Fruit fly (Drosophila melanogaster) whole organism, embryonic: ENCODE measurements around the gene CG32554.

Experiments
- CG10267 ChIP-seq: fragments of 200-800 bp; sonication (Bioruptor generic); optimal IDR thresholded peaks from 2 replicates; lab custom pipeline; 2018; ENCODE audit warnings: missing biosample characterization, mild to moderate bottlenecking, missing genetic modification characterization, moderate library complexity
- CG10321 ChIP-seq: fragments of 200-800 bp; sonication (Bioruptor generic); IDR thresholded peaks from 2 replicates; pipeline ENCODE4 v1.3.6; 2022; ENCODE audit warnings: missing biosample characterization, missing genetic modification characterization
- CG10366 ChIP-seq: fragments of 200-800 bp; sonication (Bioruptor generic); IDR thresholded peaks from 2 replicates; pipeline ENCODE4 v1.3.6; 2022; ENCODE audit warnings: missing biosample characterization, missing genetic modification characterization
- CG10565 ChIP-seq: fragments of 200-800 bp; sonication (Bioruptor generic); optimal IDR thresholded peaks from 3 replicates; lab custom pipeline; 2016; ENCODE audit warnings: missing biosample characterization, mild to moderate bottlenecking, missing genetic modification characterization
- CG11085 ChIP-seq: fragments of 200-800 bp; sonication (Bioruptor generic); IDR thresholded peaks from 2 replicates; pipeline ENCODE4 v1.3.6; 2022; ENCODE audit warnings: missing biosample characterization, missing genetic modification characterization
- CG11560 ChIP-seq: fragments of 200-800 bp; sonication (Bioruptor generic); IDR thresholded peaks from 3 replicates; pipeline ENCODE4 v1.3.6; 2022; ENCODE audit warnings: missing biosample characterization, missing genetic modification characterization
- CG11695 ChIP-seq: fragments of 200-800 bp; sonication (Bioruptor generic); IDR thresholded peaks from 3 replicates; pipeline ENCODE4 v1.3.6; 2022; ENCODE audit warnings: missing biosample characterization, missing genetic modification characterization
- CG12299 ChIP-seq: fragments of 200-800 bp; sonication (Bioruptor generic); optimal IDR thresholded peaks from 2 replicates; lab custom pipeline; 2018; ENCODE audit warnings: missing biosample characterization, mild to moderate bottlenecking, missing genetic modification characterization
- CG12769 ChIP-seq: fragments of 200-800 bp; sonication (Bioruptor generic); optimal IDR thresholded peaks from 2 replicates; lab custom pipeline; 2019; ENCODE audit warnings: missing biosample characterization, mild to moderate bottlenecking, missing genetic modification characterization, moderate library complexity
- CG13296 ChIP-seq: fragments of 200-800 bp; sonication (Bioruptor generic); optimal IDR thresholded peaks from 3 replicates; lab custom pipeline; 2018; ENCODE audit warnings: missing biosample characterization, mild to moderate bottlenecking, missing genetic modification characterization
- CG14014 ChIP-seq: fragments of 200-800 bp; sonication (Bioruptor generic); IDR thresholded peaks from 2 replicates; pipeline ENCODE4 v1.3.6; 2022; ENCODE audit warnings: missing biosample characterization, missing genetic modification characterization
- CG14860 ChIP-seq: fragments of 200-800 bp; sonication (Bioruptor generic); IDR thresholded peaks from 3 replicates; pipeline ENCODE4 v1.3.6; 2022; ENCODE audit warnings: missing biosample characterization, missing genetic modification characterization; ENCODE audit not compliant: partially characterized antibody
- CG15011 ChIP-seq: fragments of 200-800 bp; sonication (Bioruptor generic); optimal IDR thresholded peaks from 3 replicates; lab custom pipeline; 2018; ENCODE audit warnings: missing biosample characterization, mild to moderate bottlenecking, missing genetic modification characterization
- CG17186 ChIP-seq: fragments of 200-800 bp; sonication (Bioruptor generic); optimal IDR thresholded peaks from 3 replicates; lab custom pipeline; 2017; ENCODE audit warnings: missing biosample characterization, missing genetic modification reagents, missing genetic modification characterization
- CG17328 ChIP-seq: fragments of 200-800 bp; sonication (Bioruptor generic); IDR thresholded peaks from 2 replicates; pipeline ENCODE4 v1.3.6; 2022; ENCODE audit warnings: missing biosample characterization, missing genetic modification characterization
- CG1792 ChIP-seq: fragments of 200-800 bp; sonication (Bioruptor generic); optimal IDR thresholded peaks from 2 replicates; lab custom pipeline; 2016; ENCODE audit warnings: missing biosample characterization, missing genetic modification characterization
- CG3726 ChIP-seq: fragments of 200-800 bp; sonication (Bioruptor generic); IDR thresholded peaks from 3 replicates; pipeline ENCODE4, ENCODE4 v1.3.6; 2022; ENCODE audit warnings: missing biosample characterization, missing genetic modification characterization
- CG5953 ChIP-seq: fragments of 200-800 bp; sonication (Bioruptor generic); IDR thresholded peaks from 2 replicates; pipeline ENCODE4 v1.3.6; 2022; ENCODE audit warnings: missing biosample characterization, missing genetic modification characterization
- CG7963 ChIP-seq: fragments of 200-800 bp; sonication (Bioruptor generic); IDR thresholded peaks from 3 replicates; pipeline ENCODE4 v1.3.6; 2022; ENCODE audit warnings: missing biosample characterization, missing genetic modification characterization; ENCODE audit not compliant: partially characterized antibody
- CG7987 ChIP-seq: fragments of 200-800 bp; sonication (Bioruptor generic); optimal IDR thresholded peaks from 2 replicates; lab custom pipeline; 2018; ENCODE audit warnings: missing biosample characterization, mild to moderate bottlenecking, missing genetic modification characterization, moderate library complexity
- CG9727 ChIP-seq: fragments of 200-800 bp; sonication (Bioruptor generic); optimal IDR thresholded peaks from 3 replicates; lab custom pipeline; 2017; ENCODE audit warnings: missing biosample characterization, mild to moderate bottlenecking, missing genetic modification characterization
- CG9932 ChIP-seq: fragments of 200-800 bp; sonication (Bioruptor generic); IDR thresholded peaks from 2 replicates; pipeline ENCODE4 v1.3.6; 2022; ENCODE audit warnings: missing biosample characterization, missing genetic modification characterization
- CTCF ChIP-seq: fragments of 200-800 bp; sonication (Bioruptor generic); optimal IDR thresholded peaks from 2 replicates; lab custom pipeline; 2017; ENCODE audit warnings: missing biosample characterization, mild to moderate bottlenecking, missing genetic modification characterization, moderate library complexity
- Doc3 ChIP-seq: fragments of 200-800 bp; sonication (Bioruptor generic); IDR thresholded peaks from 3 replicates; pipeline ENCODE4 v1.3.6; 2022; ENCODE audit warnings: missing biosample characterization, missing genetic modification characterization; ENCODE audit not compliant: partially characterized antibody
- Jarid2 ChIP-seq: fragments of 200-800 bp; sonication (Bioruptor generic); optimal IDR thresholded peaks from 3 replicates; lab custom pipeline; 2017; ENCODE audit warnings: mild to moderate bottlenecking, missing biosample characterization, missing genetic modification reagents, missing genetic modification characterization
- Max ChIP-seq: fragments of 200-800 bp; sonication (Bioruptor generic); optimal IDR thresholded peaks from 2 replicates; lab custom pipeline; 2016; ENCODE audit warnings: missing biosample characterization, mild to moderate bottlenecking, missing genetic modification characterization
- Mes4 ChIP-seq: fragments of 200-800 bp; sonication (Bioruptor generic); optimal IDR thresholded peaks from 2 replicates; lab custom pipeline; 2016; ENCODE audit warnings: missing biosample characterization, missing genetic modification characterization
- Mrtf ChIP-seq: fragments of 200-800 bp; sonication (Bioruptor generic); IDR thresholded peaks from 3 replicates; pipeline ENCODE4 v1.3.6; 2022; ENCODE audit warnings: missing biosample characterization, missing genetic modification characterization
- Rfx ChIP-seq: fragments of 200-800 bp; sonication (Bioruptor generic); IDR thresholded peaks from 2 replicates; pipeline ENCODE4 v1.3.6; 2022; ENCODE audit warnings: missing biosample characterization, missing genetic modification characterization
- Six4 ChIP-seq: fragments of 200-800 bp; sonication (Bioruptor generic); optimal IDR thresholded peaks from 2 replicates; lab custom pipeline; 2016; ENCODE audit warnings: missing biosample characterization, missing genetic modification characterization
- Sox100B ChIP-seq: fragments of 200-800 bp; sonication (Bioruptor generic); optimal IDR thresholded peaks from 3 replicates; lab custom pipeline; 2018; ENCODE audit warnings: missing biosample characterization, mild to moderate bottlenecking, missing genetic modification characterization
- aop ChIP-seq: fragments of 200-800 bp; sonication (Bioruptor generic); IDR thresholded peaks from 2 replicates; pipeline ENCODE4 v1.3.6; 2022; ENCODE audit warnings: missing biosample characterization, missing genetic modification characterization
- ase ChIP-seq: fragments of 200-800 bp; sonication (Bioruptor generic); IDR thresholded peaks from 3 replicates; pipeline ENCODE4 v1.3.6; 2022; ENCODE audit warnings: missing biosample characterization, missing genetic modification characterization
- cg ChIP-seq: fragments of 200-800 bp; sonication (Bioruptor generic); optimal IDR thresholded peaks from 3 replicates; lab custom pipeline; 2019; ENCODE audit warnings: missing biosample characterization, mild to moderate bottlenecking, missing genetic modification characterization, moderate library complexity
- chif ChIP-seq, 2 experiments: fragments of 200-800 bp; sonication (Bioruptor generic); optimal IDR thresholded peaks; 3 replicates each; lab custom pipeline; 2016; ENCODE audit warnings: missing biosample characterization in 2 of 2, missing genetic modification characterization in 2 of 2
- dmrt99B ChIP-seq: fragments of 200-800 bp; sonication (Bioruptor generic); optimal IDR thresholded peaks from 2 replicates; lab custom pipeline; 2018; ENCODE audit warnings: missing biosample characterization, mild to moderate bottlenecking, missing genetic modification characterization, moderate library complexity
- ftz-f1 ChIP-seq: fragments of 200-800 bp; sonication (Bioruptor generic); optimal IDR thresholded peaks from 2 replicates; lab custom pipeline; 2016; ENCODE audit warnings: missing biosample characterization, missing genetic modification characterization
- gce ChIP-seq: fragments of 200-800 bp; sonication (Bioruptor generic); IDR thresholded peaks from 3 replicates; pipeline ENCODE4 v1.3.6; 2022; ENCODE audit warnings: missing biosample characterization, missing genetic modification characterization
- grau ChIP-seq: fragments of 200-800 bp; optimal IDR thresholded peaks from 3 replicates; lab custom pipeline; 2019; ENCODE audit warnings: missing biosample characterization, mild to moderate bottlenecking, missing genetic modification characterization, moderate library complexity
- grn ChIP-seq: fragments of 200-800 bp; sonication (Bioruptor generic); optimal IDR thresholded peaks from 3 replicates; lab custom pipeline; 2017; ENCODE audit warnings: missing biosample characterization, missing genetic modification characterization
- maf-S ChIP-seq: fragments of 200-800 bp; sonication (Bioruptor generic); optimal IDR thresholded peaks from 2 replicates; lab custom pipeline; 2016; ENCODE audit warnings: missing biosample characterization, missing genetic modification characterization
- mam ChIP-seq: fragments of 200-800 bp; sonication (Bioruptor generic); optimal IDR thresholded peaks from 3 replicates; lab custom pipeline; 2016; ENCODE audit warnings: missing biosample characterization, missing genetic modification characterization
- pan ChIP-seq, 4 experiments: fragments of >200 bp in 3 of 4; fragments of 200-800 bp in 1 of 4; sonication (Bioruptor generic) in 1 of 4; optimal IDR thresholded peaks in 3 of 4; IDR thresholded peaks in 1 of 4; 2 replicates each; pipeline versions ENCODE4 v1.3.6 to Lab custom; 2017 to 2022; ENCODE audit warnings: missing biosample characterization in 2 of 4, missing genetic modification characterization in 2 of 4, mixed read lengths in 1 of 4
- prd ChIP-seq, 3 experiments: fragments of >200 bp in 2 of 3; fragments of 200-800 bp in 1 of 3; sonication (Bioruptor generic) in 1 of 3; optimal IDR thresholded peaks in 2 of 3; IDR thresholded peaks in 1 of 3; 2 replicates in 2 of 3; 3 replicates in 1 of 3; pipeline versions ENCODE4 v1.3.6 to Lab custom; 2017 to 2022; ENCODE audit warnings: missing biosample characterization in 1 of 3, missing genetic modification characterization in 1 of 3
- repo ChIP-seq: fragments of 200-800 bp; sonication (Bioruptor generic); optimal IDR thresholded peaks from 2 replicates; lab custom pipeline; 2016; ENCODE audit warnings: missing biosample characterization, missing genetic modification characterization
- sima ChIP-seq: fragments of 200-800 bp; sonication (Bioruptor generic); optimal IDR thresholded peaks from 2 replicates; lab custom pipeline; 2016; ENCODE audit warnings: missing biosample characterization, missing genetic modification characterization
- slp2 ChIP-seq: fragments of 200-800 bp; sonication (Bioruptor generic); optimal IDR thresholded peaks from 2 replicates; lab custom pipeline; 2016; ENCODE audit warnings: missing biosample characterization, missing genetic modification characterization
- sqz ChIP-seq: fragments of 200-800 bp; sonication (Bioruptor generic); optimal IDR thresholded peaks from 3 replicates; lab custom pipeline; 2018; ENCODE audit warnings: missing biosample characterization, mild to moderate bottlenecking, missing genetic modification characterization
- tio ChIP-seq: fragments of 200-800 bp; sonication (Bioruptor generic); optimal IDR thresholded peaks from 2 replicates; lab custom pipeline; 2017; ENCODE audit warnings: missing biosample characterization, missing genetic modification characterization, inconsistent platforms
- trh ChIP-seq: fragments of 200-800 bp; sonication (Bioruptor generic); optimal IDR thresholded peaks from 2 replicates; lab custom pipeline; 2016; ENCODE audit warnings: missing biosample characterization, missing genetic modification characterization
- unc-4 ChIP-seq: fragments of 200-800 bp; sonication (Bioruptor generic); IDR thresholded peaks from 2 replicates; pipeline ENCODE4 v1.3.6; 2022; ENCODE audit warnings: missing biosample characterization, missing genetic modification characterization; ENCODE audit not compliant: partially characterized antibody

CG32554 gene

DNA sequence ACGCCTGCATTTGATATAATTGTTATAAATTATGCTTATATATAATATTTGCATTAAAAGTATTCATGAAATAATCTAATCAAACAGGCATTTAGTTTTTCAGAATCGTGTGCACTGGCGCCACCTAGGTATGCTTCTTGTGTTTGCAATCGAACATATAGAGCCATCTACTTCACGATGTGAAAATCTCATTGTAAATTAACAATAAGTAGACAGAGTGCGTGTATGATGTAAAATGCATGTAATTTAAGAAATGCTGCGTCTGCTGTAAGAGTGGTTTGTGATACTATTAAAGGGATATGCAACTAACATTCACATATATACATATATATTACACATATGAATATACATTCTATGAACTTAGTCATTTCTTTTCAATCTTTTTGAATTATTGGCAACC lies 32.2 kb downstream of the CG32554 start (continued):
- no peak for TF ChIP-seq CG9727
- no peak for TF ChIP-seq Max (GFP tag; lab: Kevin White, UChicago)
- 0 out of 3 replicates have a peak, but pooled peaks have one; percentile 15 for TF ChIP-seq ase
- TF ChIP-seq Jarid2 (GFP tag; lab: Kevin White, UChicago), result no peak
- no peak for TF ChIP-seq tio (GFP tag; lab: Kevin White, UChicago)
- peak; percentile 31 for TF ChIP-seq CG12769 (tag; lab: Kevin White, UChicago)
- no peak for TF ChIP-seq unc-4 (GFP tag; lab: Robert Waterston, UW)
- TF ChIP-seq CG1792, result no peak
- no peak for TF ChIP-seq aop (GFP tag; lab: Robert Waterston, UW)
- no peak for TF ChIP-seq ftz-f1 (GFP tag; lab: Kevin White, UChicago)
- peak; percentile 43 for TF ChIP-seq grau (tag; lab: Kevin White, UChicago)
- no peak for TF ChIP-seq slp2
- TF ChIP-seq CG11560 (tag; lab: Robert Waterston, UW), result peak; percentile 48; the same call in 1 of the 3 replicates
- no peak for TF ChIP-seq gce (GFP tag; lab: Robert Waterston, UW)
- no peak for TF ChIP-seq sima (GFP tag; lab: Kevin White, UChicago)
- TF ChIP-seq pan (optimal IDR thresholded peaks at IDR 0.05; lab: Kevin White, UChicago), result no peak
- TF ChIP-seq pan (GFP tag; optimal IDR thresholded peaks at IDR 0.05 in 1 of 2, IDR thresholded peaks at IDR 0.05 in 1 of 2), result no peak
- TF ChIP-seq CG10565, result no peak
- TF ChIP-seq Mrtf, result no peak
- TF ChIP-seq CG17186 (GFP tag; lab: Kevin White, UChicago), result no peak
- no peak for TF ChIP-seq CG3726 (GFP tag; lab: Robert Waterston, UW)
- peak; percentile 25 for TF ChIP-seq CG10267 (tag; lab: Kevin White, UChicago)
- TF ChIP-seq trh (GFP tag; lab: Kevin White, UChicago), result no peak
- TF ChIP-seq Rfx (GFP tag; lab: Robert Waterston, UW), result peak; percentile 72
- TF ChIP-seq prd (optimal IDR thresholded peaks at IDR 0.05; lab: Kevin White, UChicago), result no peak
- 0 out of 3 replicates have a peak, but pooled peaks have one; percentile 26 for TF ChIP-seq prd (GFP tag; IDR thresholded peaks at IDR 0.05; lab: Robert Waterston, UW)
- TF ChIP-seq repo (GFP tag; lab: Kevin White, UChicago), result no peak
- no peak for TF ChIP-seq grn
- no peak for TF ChIP-seq CG15011
- TF ChIP-seq CTCF, result peak; percentile 98
- no peak for TF ChIP-seq Doc3 (GFP tag; lab: Robert Waterston, UW)
- TF ChIP-seq cg (GFP tag; lab: Kevin White, UChicago), result peak; percentile 23
- no peak for TF ChIP-seq sqz (GFP tag; lab: Kevin White, UChicago)
- TF ChIP-seq CG10321 (GFP tag; lab: Robert Waterston, UW), result no peak
- no peak for TF ChIP-seq CG5953 (GFP tag; lab: Robert Waterston, UW)
- no peak for TF ChIP-seq Mes4 (GFP tag; lab: Kevin White, UChicago)
- TF ChIP-seq CG7963 (GFP tag; lab: Robert Waterston, UW), result no peak
- TF ChIP-seq CG11085 (GFP tag; lab: Robert Waterston, UW), result peak; percentile 46; the same call in 1 of the 2 replicates
- TF ChIP-seq chif (GFP tag; optimal IDR thresholded peaks at IDR 0.05; lab: Kevin White, UChicago), result peak; percentile 13 to 29
- TF ChIP-seq Sox100B (GFP tag; lab: Kevin White, UChicago), result no peak
- no peak for TF ChIP-seq maf-S
- TF ChIP-seq CG9932 (GFP tag; lab: Robert Waterston, UW), result peak; percentile 58
- TF ChIP-seq Six4 (GFP tag; lab: Kevin White, UChicago), result no peak
- no peak for TF ChIP-seq CG11695 (GFP tag; lab: Robert Waterston, UW)
- TF ChIP-seq CG12299 (tag; lab: Kevin White, UChicago), result no peak
- TF ChIP-seq CG7987, result peak; percentile 1
- TF ChIP-seq CG10366 (GFP tag; lab: Robert Waterston, UW), result no peak
- TF ChIP-seq CG14014 (GFP tag; lab: Robert Waterston, UW), result no peak
- no peak for TF ChIP-seq CG13296
- TF ChIP-seq dmrt99B (tag; lab: Kevin White, UChicago), result no peak
- TF ChIP-seq CG17328 (GFP tag; lab: Robert Waterston, UW), result no peak
- TF ChIP-seq mam (GFP tag; lab: Kevin White, UChicago), result peak; percentile 16
- TF ChIP-seq CG14860, result no peak
